Worm (Caenorhabditis elegans) whole organism, mixed stage, embryonic: ENCODE results near the gene R12B2.3.

Experiments used
- M03D4.4 ChIP-seq: sonication (generic microtip); optimal IDR thresholded peaks from 2 replicates; lab custom pipeline; 2017; ENCODE audit warnings: mild to moderate bottlenecking, missing genetic modification characterization, missing compliant biosample characterization
- ceh-43 ChIP-seq: fragments of 200-800 bp; sonication (Bioruptor generic); optimal IDR thresholded peaks from 2 replicates; lab custom pipeline; 2018; ENCODE audit warnings: mild to moderate bottlenecking, missing genetic modification characterization, moderate library complexity, missing compliant biosample characterization
- elt-3 ChIP-seq: fragments of 150-350 bp; optimal IDR thresholded peaks from 2 replicates; lab custom pipeline; 2014; ENCODE audit warnings: missing biosample characterization, missing genetic modification characterization
- lin-13 ChIP-seq: fragments of 150-350 bp; optimal IDR thresholded peaks from 2 replicates; lab custom pipeline; 2014; ENCODE audit warnings: missing biosample characterization, missing genetic modification characterization
- lsy-2 ChIP-seq: fragments of 150-350 bp; optimal IDR thresholded peaks from 2 replicates; lab custom pipeline; 2014; ENCODE audit warnings: missing biosample characterization, missing genetic modification characterization
- nhr-237 ChIP-seq: fragments of 150-350 bp; optimal IDR thresholded peaks from 2 replicates; lab custom pipeline; 2014; ENCODE audit warnings: missing biosample characterization, missing genetic modification characterization
- nhr-28 ChIP-seq: fragments of 150-350 bp; optimal IDR thresholded peaks from 2 replicates; lab custom pipeline; 2014; ENCODE audit warnings: missing biosample characterization, missing genetic modification characterization
- nhr-76 ChIP-seq: sonication (generic microtip); optimal IDR thresholded peaks from 2 replicates; lab custom pipeline; 2017; ENCODE audit warnings: missing biosample characterization, missing genetic modification characterization
- snpc-4 ChIP-seq: fragments of 150-350 bp; optimal IDR thresholded peaks from 2 replicates; lab custom pipeline; 2014; ENCODE audit warnings: missing biosample characterization, missing genetic modification characterization
- unc-120 ChIP-seq: sonication (generic microtip); optimal IDR thresholded peaks from 2 replicates; lab custom pipeline; 2017; ENCODE audit warnings: missing genetic modification characterization, missing compliant biosample characterization; ENCODE audit not compliant: poor library complexity, severe bottlenecking
- unc-62 ChIP-seq: fragments of 150-350 bp; optimal IDR thresholded peaks from 2 replicates; lab custom pipeline; 2014; ENCODE audit warnings: missing biosample characterization, missing genetic modification reagents, missing genetic modification characterization
- ztf-11 ChIP-seq: fragments of 150-350 bp; optimal IDR thresholded peaks from 2 replicates; lab custom pipeline; 2014; ENCODE audit warnings: missing biosample characterization, missing genetic modification characterization

DNA sequence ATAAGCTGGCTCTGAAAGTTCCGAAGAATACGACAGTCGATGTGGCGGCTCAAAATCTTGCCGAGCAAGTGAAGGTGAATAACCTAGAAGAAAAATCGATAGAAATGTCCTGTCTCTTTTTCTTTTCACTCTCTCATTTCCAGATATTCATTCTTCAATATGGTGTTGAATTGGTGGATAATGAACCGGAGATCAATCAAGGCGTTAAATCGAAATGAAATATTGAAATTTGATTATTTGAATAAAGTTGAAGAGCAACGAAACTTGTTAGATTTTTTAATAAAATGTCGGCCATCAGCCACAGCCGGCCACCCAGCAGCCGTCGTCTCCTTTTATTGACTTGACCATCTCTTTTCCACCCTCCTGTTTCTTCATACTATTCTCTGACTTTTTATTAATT is 1.3 kb downstream of the R12B2.3 start, which contains the start of gene R12B2.2:
- TF ChIP-seq nhr-76 (tag; lab: Kevin White, UChicago) (no peak), ztf-11 (tag; lab: Kevin White, UChicago) (no peak), lsy-2 (tag; lab: Kevin White, UChicago) (no peak), nhr-28 (no peak), lin-13 (no peak), snpc-4 (tag; lab: Kevin White, UChicago) (no peak), nhr-237 (tag; lab: Kevin White, UChicago) (no peak), elt-3 (tag; lab: Kevin White, UChicago) (no peak), ceh-43 (GFP tag; lab: Kevin White, UChicago) (no peak), unc-62 (GFP tag; lab: Kevin White, UChicago) (no peak), M03D4.4 (tag; lab: Kevin White, UChicago) (no peak), unc-120 (tag; lab: Kevin White, UChicago) (no peak)
